Comparison of ENCODE assay signal across 1 fruit fly cellular context in genomic region chr2L:5297289-5297960, dm6.
TF ChIP-seq lines count a peak whose summit lies in the region.

No protein-coding gene starts in this region.

TF ChIP-seq in whole organism, embryonic, 481 proteins besides CTCF, POLR2A, EP300 and RAD21 (continued from another document and continues in another):
- TF ChIP-seq nmo (GFP tag; optimal IDR thresholded peaks at IDR 0.05; lab: Kevin White, UChicago) (peak; percentile 72), MTF-1 (GFP tag; optimal IDR thresholded peaks at IDR 0.05; lab: Kevin White, UChicago; ENCODE audit: borderline replicate concordance) (no peak), NFAT (GFP tag; IDR thresholded peaks at IDR 0.05; lab: Robert Waterston, UW) (no peak), lola (GFP tag; optimal IDR thresholded peaks at IDR 0.05; lab: Kevin White, UChicago) (peak in 1 of 3 experiments; percentile 69), vvl (GFP tag; IDR thresholded peaks at IDR 0.05; lab: Robert Waterston, UW) (no peak), CG11504 (tag; optimal IDR thresholded peaks at IDR 0.05; lab: Kevin White, UChicago) (peak; percentile 43), CoRest (tag; optimal IDR thresholded peaks at IDR 0.05; lab: Kevin White, UChicago) (peak; percentile 27), CG8388 (GFP tag; optimal IDR thresholded peaks at IDR 0.05; lab: Kevin White, UChicago) (peak; percentile 73), Ravus (GFP tag; IDR thresholded peaks at IDR 0.05; lab: Robert Waterston, UW) (no peak), Hmr (GFP tag; optimal IDR thresholded peaks at IDR 0.05; lab: Kevin White, UChicago) (no peak), CG10979 (tag; optimal IDR thresholded peaks at IDR 0.05; lab: Kevin White, UChicago) (peak; percentile 79), pum (GFP tag; optimal IDR thresholded peaks at IDR 0.05; lab: Kevin White, UChicago) (peak; percentile 38), CG17385 (GFP tag; optimal IDR thresholded peaks at IDR 0.05; lab: Kevin White, UChicago) (peak; percentile 36), CG8944 (GFP tag; optimal IDR thresholded peaks at IDR 0.05; lab: Kevin White, UChicago) (no peak), CG6689 (GFP tag; IDR thresholded peaks at IDR 0.05; lab: Robert Waterston, UW) (no peak; the same call in 1 of the 2 replicates), croc (GFP tag; conservative IDR thresholded peaks at IDR 0.05; lab: Robert Waterston, UW) (peak; percentile 57; the same call in 2 of the 3 replicates), CG4707 (GFP tag; optimal IDR thresholded peaks at IDR 0.05; lab: Kevin White, UChicago) (no peak), CG9876 (GFP tag; optimal IDR thresholded peaks at IDR 0.05; lab: Kevin White, UChicago) (no peak), Mrtf (GFP tag; IDR thresholded peaks at IDR 0.05; lab: Robert Waterston, UW) (no peak), CG18262 (tag; optimal IDR thresholded peaks at IDR 0.05; lab: Kevin White, UChicago) (peak; percentile 71), lov (optimal IDR thresholded peaks at IDR 0.05; lab: Kevin White, UChicago) (no peak), lov (GFP tag; IDR thresholded peaks at IDR 0.05; lab: Robert Waterston, UW) (0 out of 3 replicates have a peak, but pooled peaks have one; percentile 56), grau (tag; optimal IDR thresholded peaks at IDR 0.05; lab: Kevin White, UChicago) (peak; percentile 35), CG7372 (GFP tag; IDR thresholded peaks at IDR 0.05; lab: Robert Waterston, UW) (no peak), wek (GFP tag; optimal IDR thresholded peaks at IDR 0.05; lab: Kevin White, UChicago) (no peak), Med (GFP tag; lab: Kevin White, UChicago) (peak; percentile 80), Mes4 (GFP tag; optimal IDR thresholded peaks at IDR 0.05; lab: Kevin White, UChicago) (no peak), nerfin-1 (tag; optimal IDR thresholded peaks at IDR 0.05; lab: Kevin White, UChicago) (no peak), CG6254 (GFP tag; optimal IDR thresholded peaks at IDR 0.05; lab: Kevin White, UChicago) (peak; percentile 56), pb (GFP tag; optimal IDR thresholded peaks at IDR 0.05; lab: Kevin White, UChicago) (no peak), CG10543 (GFP tag; optimal IDR thresholded peaks at IDR 0.05; lab: Kevin White, UChicago) (no peak), CG2129 (GFP tag; IDR thresholded peaks at IDR 0.05; lab: Robert Waterston, UW; ENCODE audit: partially characterized antibody) (no peak), Bgb (GFP tag; IDR thresholded peaks at IDR 0.05; lab: Robert Waterston, UW; ENCODE audit: partially characterized antibody) (no peak), dmrt99B (tag; optimal IDR thresholded peaks at IDR 0.05; lab: Kevin White, UChicago) (peak; percentile 57), CG6765 (GFP tag; optimal IDR thresholded peaks at IDR 0.05; lab: Kevin White, UChicago) (no peak), Camta (GFP tag; optimal IDR thresholded peaks at IDR 0.05; lab: Kevin White, UChicago) (peak; percentile 30), prd (optimal IDR thresholded peaks at IDR 0.05; lab: Kevin White, UChicago) (no peak), prd (GFP tag; IDR thresholded peaks at IDR 0.05; lab: Robert Waterston, UW) (0 out of 3 replicates have a peak, but pooled peaks have one; percentile 18), ssp (GFP tag; IDR thresholded peaks at IDR 0.05; lab: Robert Waterston, UW) (peak; percentile 61), trem (tag; optimal IDR thresholded peaks at IDR 0.05; lab: Kevin White, UChicago) (peak; percentile 22), BtbVII (GFP tag; optimal IDR thresholded peaks at IDR 0.05; lab: Kevin White, UChicago) (peak; percentile 37), Blimp-1 (GFP tag; optimal IDR thresholded peaks at IDR 0.05; lab: Kevin White, UChicago) (peak; percentile 85), CG10267 (tag; optimal IDR thresholded peaks at IDR 0.05; lab: Kevin White, UChicago) (peak; percentile 33), D19A (tag; optimal IDR thresholded peaks at IDR 0.05; lab: Kevin White, UChicago) (peak; percentile 47), Bdp1 (GFP tag; optimal IDR thresholded peaks at IDR 0.05; lab: Kevin White, UChicago) (no peak), z (GFP tag; IDR thresholded peaks at IDR 0.05; lab: Robert Waterston, UW) (no peak), ken (GFP tag; IDR thresholded peaks at IDR 0.05; lab: Robert Waterston, UW) (0 out of 3 replicates have a peak, but pooled peaks have one; percentile 30), Doc3 (GFP tag; IDR thresholded peaks at IDR 0.05; lab: Robert Waterston, UW; ENCODE audit: partially characterized antibody) (no peak), ap (GFP tag; IDR thresholded peaks at IDR 0.05; lab: Robert Waterston, UW) (peak; percentile 44; the same call in 1 of the 2 replicates), eve (GFP tag; optimal IDR thresholded peaks at IDR 0.05; lab: Kevin White, UChicago) (no peak), unc-4 (GFP tag; IDR thresholded peaks at IDR 0.05; lab: Robert Waterston, UW; ENCODE audit: partially characterized antibody) (no peak), CG11695 (GFP tag; IDR thresholded peaks at IDR 0.05; lab: Robert Waterston, UW) (peak; percentile 36; the same call in 2 of the 3 replicates), kni (GFP tag; optimal IDR thresholded peaks at IDR 0.05; lab: Kevin White, UChicago) (no peak), CG17568 (GFP tag; optimal IDR thresholded peaks at IDR 0.05; lab: Kevin White, UChicago) (peak; percentile 22), Nf-YA (GFP tag; IDR thresholded peaks at IDR 0.05; lab: Robert Waterston, UW) (no peak), CG1832 (GFP tag; optimal IDR thresholded peaks at IDR 0.05; lab: Kevin White, UChicago) (no peak), CG10462 (GFP tag; optimal IDR thresholded peaks at IDR 0.05; lab: Kevin White, UChicago) (no peak), CG30403 (GFP tag; optimal IDR thresholded peaks at IDR 0.05; lab: Kevin White, UChicago) (peak; percentile 11), emc (GFP tag; optimal IDR thresholded peaks at IDR 0.05; lab: Kevin White, UChicago) (no peak), Atf3 (GFP tag; optimal IDR thresholded peaks at IDR 0.05; lab: Kevin White, UChicago) (peak; percentile 11), CkIIα-i1 (GFP tag; IDR thresholded peaks at IDR 0.05; lab: Robert Waterston, UW) (no peak), phol (tag; optimal IDR thresholded peaks at IDR 0.05; lab: Kevin White, UChicago) (peak; percentile 67), ems (GFP tag; optimal IDR thresholded peaks at IDR 0.05; lab: Kevin White, UChicago) (no peak), CG18599 (GFP tag; optimal IDR thresholded peaks at IDR 0.05; lab: Kevin White, UChicago) (no peak), Dp (GFP tag; optimal IDR thresholded peaks at IDR 0.05; lab: Kevin White, UChicago) (no peak), CG3281 (GFP tag; optimal IDR thresholded peaks at IDR 0.05; lab: Kevin White, UChicago) (no peak), Hr78 (GFP tag; optimal IDR thresholded peaks at IDR 0.05; lab: Kevin White, UChicago) (peak in 1 of 2 experiments; percentile 15), disco-r (GFP tag; optimal IDR thresholded peaks at IDR 0.05; lab: Kevin White, UChicago) (no peak), CG2889 (GFP tag; IDR thresholded peaks at IDR 0.05; lab: Robert Waterston, UW) (0 out of 3 replicates have a peak, but pooled peaks have one; percentile 29), tio (GFP tag; optimal IDR thresholded peaks at IDR 0.05; lab: Kevin White, UChicago) (no peak), Meics (GFP tag; optimal IDR thresholded peaks at IDR 0.05; lab: Kevin White, UChicago) (no peak), CG13894 (tag; optimal IDR thresholded peaks at IDR 0.05; lab: Kevin White, UChicago) (no peak), Elba2 (GFP tag; optimal IDR thresholded peaks at IDR 0.05; lab: Kevin White, UChicago) (no peak), CG12219 (GFP tag; optimal IDR thresholded peaks at IDR 0.05; lab: Kevin White, UChicago) (no peak), Jarid2 (GFP tag; optimal IDR thresholded peaks at IDR 0.05; lab: Kevin White, UChicago) (no peak), CG8924 (tag; optimal IDR thresholded peaks at IDR 0.05; lab: Kevin White, UChicago) (peak; percentile 35), org-1 (GFP tag; optimal IDR thresholded peaks at IDR 0.05; lab: Kevin White, UChicago) (no peak), cad (GFP tag; optimal IDR thresholded peaks at IDR 0.05; lab: Kevin White, UChicago) (no peak), CG12769 (tag; optimal IDR thresholded peaks at IDR 0.05; lab: Kevin White, UChicago) (peak; percentile 18), CG12104 (GFP tag; optimal IDR thresholded peaks at IDR 0.05; lab: Kevin White, UChicago) (peak; percentile 20), CG3407 (GFP tag; optimal IDR thresholded peaks at IDR 0.05; lab: Kevin White, UChicago) (peak; percentile 48), CG17912 (GFP tag; optimal IDR thresholded peaks at IDR 0.05; lab: Kevin White, UChicago) (no peak), chn (GFP tag; optimal IDR thresholded peaks at IDR 0.05; lab: Kevin White, UChicago) (peak; percentile 44), usp (GFP tag; optimal IDR thresholded peaks at IDR 0.05; lab: Kevin White, UChicago) (no peak), Xbp1 (GFP tag; optimal IDR thresholded peaks at IDR 0.05; lab: Kevin White, UChicago) (peak; percentile 25), ab (GFP tag; optimal IDR thresholded peaks at IDR 0.05; lab: Kevin White, UChicago) (no peak), gsb (GFP tag; IDR thresholded peaks at IDR 0.05; lab: Robert Waterston, UW) (no peak), hkb (optimal IDR thresholded peaks at IDR 0.05; lab: Kevin White, UChicago) (no peak), hkb (GFP tag; IDR thresholded peaks at IDR 0.05; lab: Robert Waterston, UW) (0 out of 2 replicates have a peak, but pooled peaks have one; percentile 33), CG13424 (tag; optimal IDR thresholded peaks at IDR 0.05; lab: Kevin White, UChicago) (peak; percentile 68), CG17802 (tag; optimal IDR thresholded peaks at IDR 0.05; lab: Kevin White, UChicago) (peak; percentile 46), Eip74EF (GFP tag; optimal IDR thresholded peaks at IDR 0.05; lab: Kevin White, UChicago) (peak in 1 of 2 experiments; percentile 40), dysf (GFP tag; IDR thresholded peaks at IDR 0.05; lab: Robert Waterston, UW) (peak; percentile 24; the same call in 1 of the 3 replicates), CG17328 (GFP tag; IDR thresholded peaks at IDR 0.05; lab: Robert Waterston, UW) (peak; percentile 57), lilli (GFP tag; optimal IDR thresholded peaks at IDR 0.05; lab: Kevin White, UChicago) (no peak), CG34376 (GFP tag; optimal IDR thresholded peaks at IDR 0.05; lab: Kevin White, UChicago) (no peak), CG2712 (tag; optimal IDR thresholded peaks at IDR 0.05; lab: Kevin White, UChicago) (peak; percentile 64), hb (GFP tag; IDR thresholded peaks at IDR 0.05; lab: Robert Waterston, UW; ENCODE audit: partially characterized antibody) (no peak), Asciz (GFP tag; optimal IDR thresholded peaks at IDR 0.05; lab: Kevin White, UChicago) (no peak), Atf6 (GFP tag; IDR thresholded peaks at IDR 0.05; lab: Robert Waterston, UW) (no peak), tin (GFP tag; optimal IDR thresholded peaks at IDR 0.05; lab: Kevin White, UChicago) (no peak), Spps (tag; optimal IDR thresholded peaks at IDR 0.05; lab: Kevin White, UChicago) (peak; percentile 7), Fer3 (tag; optimal IDR thresholded peaks at IDR 0.05; lab: Kevin White, UChicago) (no peak), CG17829 (tag; optimal IDR thresholded peaks at IDR 0.05; lab: Kevin White, UChicago) (peak; percentile 35), CG4404 (GFP tag; IDR thresholded peaks at IDR 0.05; lab: Robert Waterston, UW) (0 out of 2 replicates have a peak, but pooled peaks have one; percentile 10), Hr3 (GFP tag; optimal IDR thresholded peaks at IDR 0.05; lab: Kevin White, UChicago) (peak; percentile 69), ro (GFP tag; IDR thresholded peaks at IDR 0.05; lab: Robert Waterston, UW) (no peak), CG13775 (GFP tag; optimal IDR thresholded peaks at IDR 0.05; lab: Kevin White, UChicago) (peak; percentile 15), CG9437 (GFP tag; optimal IDR thresholded peaks at IDR 0.05; lab: Kevin White, UChicago) (peak; percentile 29), Ets97D (GFP tag; optimal IDR thresholded peaks at IDR 0.05; lab: Kevin White, UChicago) (no peak), CG15514 (GFP tag; optimal IDR thresholded peaks at IDR 0.05; lab: Kevin White, UChicago) (no peak), CrebB (tag; optimal IDR thresholded peaks at IDR 0.05; lab: Kevin White, UChicago) (no peak), H2.0 (GFP tag; IDR thresholded peaks at IDR 0.05; lab: Robert Waterston, UW) (0 out of 2 replicates have a peak, but pooled peaks have one; percentile 12), Taf1 (GFP tag; IDR thresholded peaks at IDR 0.05; lab: Robert Waterston, UW) (no peak), ranshi (GFP tag; IDR thresholded peaks at IDR 0.05; lab: Robert Waterston, UW) (peak; percentile 36; the same call in 1 of the 2 replicates), gcm2 (GFP tag; optimal IDR thresholded peaks at IDR 0.05; lab: Kevin White, UChicago) (no peak), CG4424 (GFP tag; optimal IDR thresholded peaks at IDR 0.05; lab: Kevin White, UChicago) (peak; percentile 46), Trl (optimal IDR thresholded peaks at IDR 0.05; lab: Kevin White, UChicago) (peak in 1 of 2 experiments; percentile 21), Trl (GFP tag; optimal IDR thresholded peaks at IDR 0.05; lab: Kevin White, UChicago) (no peak), zen2 (GFP tag; IDR thresholded peaks at IDR 0.05; lab: Robert Waterston, UW; ENCODE audit: partially characterized antibody) (no peak), gcm (GFP tag; optimal IDR thresholded peaks at IDR 0.05; lab: Kevin White, UChicago) (peak; percentile 6), kay (GFP tag; optimal IDR thresholded peaks at IDR 0.05; lab: Kevin White, UChicago) (no peak), CG6654 (GFP tag; optimal IDR thresholded peaks at IDR 0.05; lab: Kevin White, UChicago) (no peak), dpn (GFP tag; optimal IDR thresholded peaks at IDR 0.05; lab: Kevin White, UChicago) (peak in 1 of 2 experiments; percentile 18), HmgD (GFP tag; optimal IDR thresholded peaks at IDR 0.05; lab: Kevin White, UChicago) (no peak), CG11247 (GFP tag; IDR thresholded peaks at IDR 0.05; lab: Robert Waterston, UW) (no peak), odd (GFP tag; optimal IDR thresholded peaks at IDR 0.05; lab: Kevin White, UChicago) (no peak), CG15601 (tag; optimal IDR thresholded peaks at IDR 0.05; lab: Kevin White, UChicago) (peak; percentile 46), TFAM (GFP tag; optimal IDR thresholded peaks at IDR 0.05; lab: Kevin White, UChicago) (no peak), Hr51 (GFP tag; optimal IDR thresholded peaks at IDR 0.05; lab: Kevin White, UChicago) (peak in 1 of 2 experiments; percentile 19), so (GFP tag; IDR thresholded peaks at IDR 0.05; lab: Robert Waterston, UW) (no peak), Rfx (GFP tag; IDR thresholded peaks at IDR 0.05; lab: Robert Waterston, UW) (no peak), az2 (GFP tag; optimal IDR thresholded peaks at IDR 0.05; lab: Kevin White, UChicago) (peak; percentile 28)
